Fruit fly (Drosophila melanogaster) whole organism, embryonic: Measurements from ENCODE around the gene Mrgn1.
A peak's percentile ranks its signal among the peaks of the same experiment; 100 is the strongest.

Experiments used
- Bteb2 ChIP-seq: fragments of 200-800 bp; sonication (Bioruptor generic); optimal IDR thresholded peaks from 2 replicates; lab custom pipeline; 2016; ENCODE audit warnings: missing biosample characterization, missing genetic modification characterization
- CG11560 ChIP-seq: fragments of 200-800 bp; sonication (Bioruptor generic); IDR thresholded peaks from 3 replicates; pipeline ENCODE4 v1.3.6; 2022; ENCODE audit warnings: missing biosample characterization, missing genetic modification characterization
- CG13424 ChIP-seq: fragments of 200-800 bp; sonication (Bioruptor generic); optimal IDR thresholded peaks from 2 replicates; lab custom pipeline; 2019; ENCODE audit warnings: missing biosample characterization, mild to moderate bottlenecking, missing genetic modification characterization, moderate library complexity
- CG13894 ChIP-seq: fragments of 200-800 bp; sonication (Bioruptor generic); optimal IDR thresholded peaks from 3 replicates; lab custom pipeline; 2018; ENCODE audit warnings: missing biosample characterization, mild to moderate bottlenecking, missing genetic modification characterization, moderate library complexity
- CG14860 ChIP-seq: fragments of 200-800 bp; sonication (Bioruptor generic); IDR thresholded peaks from 3 replicates; pipeline ENCODE4 v1.3.6; 2022; ENCODE audit warnings: missing biosample characterization, missing genetic modification characterization; ENCODE audit not compliant: partially characterized antibody
- CG16815 ChIP-seq: fragments of 200-800 bp; sonication (Bioruptor generic); optimal IDR thresholded peaks from 3 replicates; lab custom pipeline; 2017; ENCODE audit warnings: missing biosample characterization, mild to moderate bottlenecking, missing genetic modification characterization
- CG17359 ChIP-seq: fragments of 200-800 bp; sonication (Bioruptor generic); optimal IDR thresholded peaks from 3 replicates; lab custom pipeline; 2018; ENCODE audit warnings: missing biosample characterization, mild to moderate bottlenecking, missing genetic modification characterization, moderate library complexity
- CG1792 ChIP-seq: fragments of 200-800 bp; sonication (Bioruptor generic); optimal IDR thresholded peaks from 2 replicates; lab custom pipeline; 2016; ENCODE audit warnings: missing biosample characterization, missing genetic modification characterization
- CG2202 ChIP-seq: fragments of 200-800 bp; sonication (Bioruptor generic); optimal IDR thresholded peaks from 2 replicates; lab custom pipeline; 2018; ENCODE audit warnings: missing biosample characterization, mild to moderate bottlenecking, missing genetic modification characterization
- CG2712 ChIP-seq: fragments of 200-800 bp; optimal IDR thresholded peaks from 3 replicates; lab custom pipeline; 2019; ENCODE audit warnings: missing biosample characterization, mild to moderate bottlenecking, missing genetic modification characterization, moderate library complexity
- CG30020 ChIP-seq: fragments of 200-800 bp; optimal IDR thresholded peaks from 2 replicates; lab custom pipeline; 2019; ENCODE audit warnings: missing biosample characterization, mild to moderate bottlenecking, missing genetic modification characterization, moderate library complexity
- CG31365 ChIP-seq: fragments of 200-800 bp; sonication (Bioruptor generic); optimal IDR thresholded peaks from 2 replicates; lab custom pipeline; 2018; ENCODE audit warnings: missing biosample characterization, mild to moderate bottlenecking, missing genetic modification characterization
- CG31441 ChIP-seq: fragments of 200-800 bp; sonication (Bioruptor generic); IDR thresholded peaks from 2 replicates; pipeline ENCODE4 v1.3.6; 2022; ENCODE audit warnings: missing biosample characterization, missing genetic modification characterization
- CG42726 ChIP-seq: fragments of 200-800 bp; sonication (Bioruptor generic); IDR thresholded peaks from 2 replicates; pipeline ENCODE4 v1.3.6; 2022; ENCODE audit warnings: missing biosample characterization, missing genetic modification characterization; ENCODE audit not compliant: partially characterized antibody
- CG9817 ChIP-seq: fragments of 200-800 bp; sonication (Bioruptor generic); optimal IDR thresholded peaks from 2 replicates; lab custom pipeline; 2018; ENCODE audit warnings: missing biosample characterization, mild to moderate bottlenecking, missing genetic modification characterization, moderate library complexity
- CTCF ChIP-seq: fragments of 200-800 bp; sonication (Bioruptor generic); optimal IDR thresholded peaks from 2 replicates; lab custom pipeline; 2017; ENCODE audit warnings: missing biosample characterization, mild to moderate bottlenecking, missing genetic modification characterization, moderate library complexity
- Camta ChIP-seq: fragments of 200-800 bp; sonication (Bioruptor generic); optimal IDR thresholded peaks from 2 replicates; lab custom pipeline; 2016; ENCODE audit warnings: missing biosample characterization, missing genetic modification characterization
- Dek ChIP-seq: fragments of 200-800 bp; sonication (Bioruptor generic); optimal IDR thresholded peaks from 3 replicates; lab custom pipeline; 2019; ENCODE audit warnings: missing biosample characterization, mild to moderate bottlenecking, missing genetic modification characterization, moderate library complexity
- Fer3 ChIP-seq: fragments of 200-800 bp; sonication (Bioruptor generic); optimal IDR thresholded peaks from 2 replicates; lab custom pipeline; 2018; ENCODE audit warnings: missing biosample characterization, mild to moderate bottlenecking, missing genetic modification characterization, moderate library complexity
- HLH3B ChIP-seq: fragments of 200-800 bp; sonication (Bioruptor generic); IDR thresholded peaks from 2 replicates; pipeline ENCODE4 v1.3.6; 2022; ENCODE audit warnings: missing biosample characterization, missing genetic modification characterization
- Hand ChIP-seq: fragments of 200-800 bp; sonication (Bioruptor generic); optimal IDR thresholded peaks from 2 replicates; lab custom pipeline; 2017; ENCODE audit warnings: mild to moderate bottlenecking, missing biosample characterization, missing genetic modification reagents, missing genetic modification characterization
- Kr ChIP-seq: fragments of 200-800 bp; sonication (Bioruptor generic); optimal IDR thresholded peaks from 2 replicates; lab custom pipeline; 2017; ENCODE audit warnings: missing biosample characterization, mild to moderate bottlenecking, missing genetic modification characterization
- Oli ChIP-seq: fragments of 200-800 bp; sonication (Bioruptor generic); optimal IDR thresholded peaks from 2 replicates; lab custom pipeline; 2018; ENCODE audit warnings: missing biosample characterization, mild to moderate bottlenecking, missing genetic modification characterization, moderate library complexity
- Pdp1 ChIP-seq, 2 experiments: fragments of 200-800 bp; sonication (Bioruptor generic); optimal IDR thresholded peaks; 3 replicates each; lab custom pipeline; 2016; ENCODE audit warnings: missing biosample characterization in 2 of 2, missing genetic modification characterization in 2 of 2, mild to moderate bottlenecking in 1 of 2, moderate library complexity in 1 of 2
- Ravus ChIP-seq: fragments of 200-800 bp; sonication (Bioruptor generic); IDR thresholded peaks from 2 replicates; pipeline ENCODE4 v1.3.6; 2022; ENCODE audit warnings: missing biosample characterization, missing genetic modification characterization
- Sox102F ChIP-seq: fragments of 200-800 bp; sonication (Bioruptor generic); optimal IDR thresholded peaks from 2 replicates; lab custom pipeline; 2018; ENCODE audit warnings: missing biosample characterization, mild to moderate bottlenecking, missing genetic modification characterization, moderate library complexity
- Trl ChIP-seq, 3 experiments: fragments of >200 bp in 2 of 3; fragments of 200-800 bp in 1 of 3; sonication (Bioruptor generic) in 1 of 3; optimal IDR thresholded peaks; 2 replicates in 1 of 3; 3 replicates in 2 of 3; lab custom pipeline; 2016 to 2017; ENCODE audit warnings: missing biosample characterization in 1 of 3, missing genetic modification characterization in 1 of 3
- Usf ChIP-seq: fragments of 200-800 bp; sonication (Bioruptor generic); optimal IDR thresholded peaks from 2 replicates; lab custom pipeline; 2017; ENCODE audit warnings: missing genotype, missing biosample characterization, missing genetic modification characterization
- abd-A ChIP-seq: fragments of 200-800 bp; sonication (Bioruptor generic); optimal IDR thresholded peaks from 3 replicates; lab custom pipeline; 2019; ENCODE audit warnings: missing biosample characterization, mild to moderate bottlenecking, missing genetic modification characterization, moderate library complexity
- aop ChIP-seq: fragments of 200-800 bp; sonication (Bioruptor generic); IDR thresholded peaks from 2 replicates; pipeline ENCODE4 v1.3.6; 2022; ENCODE audit warnings: missing biosample characterization, missing genetic modification characterization
- cas ChIP-seq: fragments of 200-800 bp; sonication (Bioruptor generic); IDR thresholded peaks from 2 replicates; pipeline ENCODE4 v1.3.6; 2022; ENCODE audit warnings: missing biosample characterization, missing genetic modification characterization
- chif ChIP-seq, 2 experiments: fragments of 200-800 bp; sonication (Bioruptor generic); optimal IDR thresholded peaks; 3 replicates each; lab custom pipeline; 2016; ENCODE audit warnings: missing biosample characterization in 2 of 2, missing genetic modification characterization in 2 of 2
- crc ChIP-seq: fragments of 200-800 bp; sonication (Bioruptor generic); optimal IDR thresholded peaks from 2 replicates; lab custom pipeline; 2016; ENCODE audit warnings: missing biosample characterization, missing genetic modification characterization
- dm ChIP-seq: fragments of 200-800 bp; sonication (Bioruptor generic); optimal IDR thresholded peaks from 3 replicates; lab custom pipeline; 2016; ENCODE audit warnings: missing biosample characterization, missing genetic modification characterization
- emc ChIP-seq: fragments of 200-800 bp; sonication (Bioruptor generic); optimal IDR thresholded peaks from 2 replicates; lab custom pipeline; 2016; ENCODE audit warnings: missing biosample characterization, missing genetic modification characterization
- ems ChIP-seq: fragments of 200-800 bp; sonication (Bioruptor generic); optimal IDR thresholded peaks from 3 replicates; lab custom pipeline; 2016; ENCODE audit warnings: missing biosample characterization, missing genetic modification characterization
- grn ChIP-seq: fragments of 200-800 bp; sonication (Bioruptor generic); optimal IDR thresholded peaks from 3 replicates; lab custom pipeline; 2017; ENCODE audit warnings: missing biosample characterization, missing genetic modification characterization
- gsb ChIP-seq: fragments of 200-800 bp; sonication (Bioruptor generic); IDR thresholded peaks from 2 replicates; pipeline ENCODE4 v1.3.6; 2022; ENCODE audit warnings: missing biosample characterization, missing genetic modification characterization
- jumu ChIP-seq: fragments of 200-800 bp; sonication (Bioruptor generic); optimal IDR thresholded peaks from 3 replicates; lab custom pipeline; 2016; ENCODE audit warnings: missing biosample characterization, missing genetic modification characterization
- knrl ChIP-seq: fragments of 200-800 bp; sonication (Bioruptor generic); IDR thresholded peaks from 3 replicates; pipeline ENCODE4 v1.3.6; 2022; ENCODE audit warnings: missing biosample characterization, missing genetic modification characterization; ENCODE audit not compliant: partially characterized antibody
- mam ChIP-seq: fragments of 200-800 bp; sonication (Bioruptor generic); optimal IDR thresholded peaks from 3 replicates; lab custom pipeline; 2016; ENCODE audit warnings: missing biosample characterization, missing genetic modification characterization
- oc ChIP-seq: fragments of 200-800 bp; sonication (Bioruptor generic); optimal IDR thresholded peaks from 2 replicates; lab custom pipeline; 2018; ENCODE audit warnings: missing biosample characterization, mild to moderate bottlenecking, missing genetic modification characterization, moderate library complexity
- pho ChIP-seq: fragments of 200-800 bp; sonication (Bioruptor generic); optimal IDR thresholded peaks from 2 replicates; lab custom pipeline; 2016; ENCODE audit warnings: missing biosample characterization, missing genetic modification characterization
- repo ChIP-seq: fragments of 200-800 bp; sonication (Bioruptor generic); optimal IDR thresholded peaks from 2 replicates; lab custom pipeline; 2016; ENCODE audit warnings: missing biosample characterization, missing genetic modification characterization
- sisA ChIP-seq: fragments of 200-800 bp; sonication (Bioruptor generic); IDR thresholded peaks from 2 replicates; pipeline ENCODE4 v1.3.6; 2022; ENCODE audit warnings: missing biosample characterization, missing genetic modification characterization
- slp2 ChIP-seq: fragments of 200-800 bp; sonication (Bioruptor generic); optimal IDR thresholded peaks from 2 replicates; lab custom pipeline; 2016; ENCODE audit warnings: missing biosample characterization, missing genetic modification characterization
- tna ChIP-seq: fragments of 200-800 bp; sonication (Bioruptor generic); IDR thresholded peaks from 2 replicates; pipeline ENCODE4 v1.3.6; 2022; ENCODE audit warnings: missing biosample characterization, missing genetic modification characterization; ENCODE audit not compliant: partially characterized antibody
- tup ChIP-seq: fragments of 200-800 bp; sonication (Bioruptor generic); optimal IDR thresholded peaks from 2 replicates; lab custom pipeline; 2016; ENCODE audit warnings: missing biosample characterization, mild to moderate bottlenecking, missing genetic modification characterization, moderate library complexity
- unc-4 ChIP-seq: fragments of 200-800 bp; sonication (Bioruptor generic); IDR thresholded peaks from 2 replicates; pipeline ENCODE4 v1.3.6; 2022; ENCODE audit warnings: missing biosample characterization, missing genetic modification characterization; ENCODE audit not compliant: partially characterized antibody

Mrgn1 gene

DNA sequence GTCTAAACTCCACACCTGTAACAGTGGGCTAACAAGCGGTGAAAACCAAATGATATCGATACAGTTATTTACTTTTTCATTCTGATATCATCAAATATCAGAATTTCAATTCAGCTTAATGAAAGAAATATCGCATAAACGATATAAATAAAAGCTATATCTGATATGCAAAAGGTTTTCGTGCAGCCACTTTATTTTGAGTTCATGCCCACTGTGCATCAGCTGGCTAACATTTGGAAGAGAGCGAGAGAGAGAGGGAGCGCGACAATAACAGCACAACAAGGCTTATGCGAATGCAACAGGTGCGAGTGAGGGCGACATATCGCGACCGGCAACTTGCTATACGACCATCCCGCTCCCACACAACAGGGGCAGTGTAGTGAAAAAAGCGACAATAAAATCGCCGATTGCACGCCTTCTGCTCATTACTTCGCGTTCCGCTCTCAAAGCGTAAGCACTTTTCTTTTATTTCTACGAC, 17.7 kb upstream of the Mrgn1 start, which contains the start of gene CG11151 (continued):
- TF ChIP-seq Sox102F (GFP tag; lab: Kevin White, UChicago) (peak; percentile 98), crc (GFP tag; lab: Kevin White, UChicago) (peak; percentile 97), aop (GFP tag; lab: Robert Waterston, UW) (peak; percentile 72), CG14860 (peak; percentile 71), Bteb2 (GFP tag; lab: Kevin White, UChicago) (peak; percentile 95), Kr (GFP tag; lab: Kevin White, UChicago) (peak; percentile 54), Usf (GFP tag; lab: Kevin White, UChicago) (peak; percentile 92), cas (GFP tag; lab: Robert Waterston, UW) (peak; percentile 84; the same call in 1 of the 2 replicates), CG9817 (peak; percentile 96), CG31365 (peak; percentile 86), CG1792 (GFP tag; lab: Kevin White, UChicago) (peak; percentile 94), CG13894 (tag; lab: Kevin White, UChicago) (peak; percentile 97), CG2712 (tag; lab: Kevin White, UChicago) (peak; percentile 97), Camta (GFP tag; lab: Kevin White, UChicago) (peak; percentile 96), CTCF (GFP tag; lab: Kevin White, UChicago) (peak; percentile 70), gsb (GFP tag; lab: Robert Waterston, UW) (peak; percentile 85), Trl (optimal IDR thresholded peaks at IDR 0.05; lab: Kevin White, UChicago) (peak; percentile 44 to 71), Trl (GFP tag; optimal IDR thresholded peaks at IDR 0.05; lab: Kevin White, UChicago) (peak; percentile 98), jumu (GFP tag; lab: Kevin White, UChicago) (peak; percentile 97), tup (GFP tag; lab: Kevin White, UChicago) (peak; percentile 92), CG31441 (GFP tag; lab: Robert Waterston, UW) (peak; percentile 95), dm (peak; percentile 93), CG30020 (tag; lab: Kevin White, UChicago) (peak; percentile 80), CG11560 (tag; lab: Robert Waterston, UW) (peak; percentile 78), repo (GFP tag; lab: Kevin White, UChicago) (peak; percentile 95), pho (GFP tag; lab: Kevin White, UChicago) (peak; percentile 97), CG16815 (GFP tag; lab: Kevin White, UChicago) (peak; percentile 96), CG2202 (tag; lab: Kevin White, UChicago) (peak; percentile 94), Dek (peak; percentile 94), CG17359 (tag; lab: Kevin White, UChicago) (peak; percentile 98), Ravus (GFP tag; lab: Robert Waterston, UW) (peak; percentile 85), tna (peak; percentile 54; the same call in 1 of the 2 replicates), slp2 (peak; percentile 94), Hand (GFP tag; lab: Kevin White, UChicago) (peak; percentile 96), grn (GFP tag; lab: Kevin White, UChicago) (peak; percentile 64), CG42726 (peak; percentile 51; the same call in 1 of the 2 replicates), CG13424 (tag; lab: Kevin White, UChicago) (peak; percentile 97), chif (GFP tag; optimal IDR thresholded peaks at IDR 0.05; lab: Kevin White, UChicago) (peak; percentile 96 to 98), HLH3B (peak; percentile 95), sisA (GFP tag; lab: Robert Waterston, UW) (peak; percentile 95), ems (GFP tag; lab: Kevin White, UChicago) (peak; percentile 95), unc-4 (GFP tag; lab: Robert Waterston, UW) (no peak), emc (GFP tag; lab: Kevin White, UChicago) (peak; percentile 88), abd-A (peak; percentile 80), oc (tag; lab: Kevin White, UChicago) (peak; percentile 97), mam (GFP tag; lab: Kevin White, UChicago) (peak; percentile 97), Oli (tag; lab: Kevin White, UChicago) (peak; percentile 98), Fer3 (tag; lab: Kevin White, UChicago) (peak; percentile 97), Pdp1 (GFP tag; optimal IDR thresholded peaks at IDR 0.05; lab: Kevin White, UChicago) (peak; percentile 94 to 97), knrl (GFP tag; lab: Robert Waterston, UW) (peak; percentile 64; the same call in 2 of the 3 replicates)
